Worm (Caenorhabditis elegans): ENCODE measurements around the gene F43B10.1.

The F43B10.1 gene

DNA sequence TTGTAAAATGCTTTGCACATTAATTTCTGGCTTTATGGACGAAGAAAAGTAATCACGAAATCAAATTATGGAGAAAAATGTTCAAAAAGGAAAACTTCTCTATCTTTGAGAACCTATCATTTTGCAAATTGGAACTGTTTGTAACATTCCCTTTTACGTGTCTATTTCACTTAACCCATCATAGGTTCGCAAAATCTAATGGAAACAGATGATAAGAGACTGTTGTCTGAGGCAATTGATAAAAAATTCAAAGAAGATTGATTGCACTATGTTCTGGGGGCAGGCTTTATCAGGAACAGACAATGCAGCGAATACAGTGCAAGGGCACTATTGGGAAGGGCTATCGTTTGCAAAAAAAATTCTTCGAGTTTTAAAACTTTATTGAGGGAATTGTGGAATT, 32.6 kb upstream of the F43B10.1 start (continued):
- TF ChIP-seq Y95B8A.8 (GFP tag; IDR thresholded peaks at IDR 0.05) (no peak), F33H1.4 (GFP tag; IDR thresholded peaks at IDR 0.05) (no peak), ceh-100 (GFP tag; IDR thresholded peaks at IDR 0.05) (no peak), snpc-3.4 (tag; optimal IDR thresholded peaks at IDR 0.05) (no peak)

- TF ChIP-seq snpc-4 (GFP tag; optimal IDR thresholded peaks at IDR 0.05) = no peak
- peak in 2 of 4 experiments; percentile 49 to 72 for TF ChIP-seq snpc-4 (tag; optimal IDR thresholded peaks at IDR 0.05)
- TF ChIP-seq madf-8 (GFP tag; conservative IDR thresholded peaks at IDR 0.05) = 0 out of 2 replicates have a peak, but pooled peaks have one; percentile 4
- TF ChIP-seq zfh-2 (GFP tag; conservative IDR thresholded peaks at IDR 0.05) = peak; percentile 80
- no peak for TF ChIP-seq nfya-1 (tag; optimal IDR thresholded peaks at IDR 0.05; ENCODE audit: borderline replicate concordance, insufficient read depth)
- no peak for TF ChIP-seq cebp-2 (GFP tag; IDR thresholded peaks at IDR 0.05)
- TF ChIP-seq him-1 (tag; optimal IDR thresholded peaks at IDR 0.05) = no peak
- TF ChIP-seq nhr-120 (GFP tag; IDR thresholded peaks at IDR 0.05) = 0 out of 2 replicates have a peak, but pooled peaks have one; percentile 31
- TF ChIP-seq dpl-1 (GFP tag; optimal IDR thresholded peaks at IDR 0.05) = no peak
- no peak for TF ChIP-seq pbrm-1 (GFP tag; IDR thresholded peaks at IDR 0.05)
- no peak for TF ChIP-seq akir-1 (GFP tag; optimal IDR thresholded peaks at IDR 0.05)
- no peak for TF ChIP-seq let-607 (tag; optimal IDR thresholded peaks at IDR 0.05)
- TF ChIP-seq rcor-1 (GFP tag; IDR thresholded peaks at IDR 0.05) = no peak
- TF ChIP-seq egrh-3 (GFP tag; IDR thresholded peaks at IDR 0.05) = peak; percentile 16; the same call in 1 of the 2 replicates
- no peak for TF ChIP-seq nhr-179 (tag; optimal IDR thresholded peaks at IDR 0.05)
- no peak for TF ChIP-seq B0336.3 (GFP tag; IDR thresholded peaks at IDR 0.05)
- no peak for TF ChIP-seq fkh-3 (tag; optimal IDR thresholded peaks at IDR 0.05)
Measured at ce11 chrX:16691045-16691444, 28.4 kb upstream of the F43B10.1 start, which contains the start of gene F22H10.6. Gene F22H10.6 (minus strand): TSS chrX:16691336.

ce11 chrX:16689852-16690473, 27.3 kb upstream of the F43B10.1 start:
- no peak for TF ChIP-seq tbx-9 (tag; optimal IDR thresholded peaks at IDR 0.05; ENCODE audit: borderline replicate concordance)
- TF ChIP-seq atf-7 (tag; optimal IDR thresholded peaks at IDR 0.05) = no peak
- TF ChIP-seq dpff-1 (tag; optimal IDR thresholded peaks at IDR 0.05) = no peak
- TF ChIP-seq hmg-1.2 (GFP tag; IDR thresholded peaks at IDR 0.05) = peak; percentile 57
- no peak for TF ChIP-seq hsf-1 (GFP tag; IDR thresholded peaks at IDR 0.05)
- no peak for TF ChIP-seq ceh-79 (tag; optimal IDR thresholded peaks at IDR 0.05)
- TF ChIP-seq lsl-1 (GFP tag; optimal IDR thresholded peaks at IDR 0.05) = no peak
- no peak for TF ChIP-seq ceh-27 (GFP tag; optimal IDR thresholded peaks at IDR 0.05)
- no peak for TF ChIP-seq hmg-20 (GFP tag; IDR thresholded peaks at IDR 0.05)
- TF ChIP-seq dpl-1 (GFP tag; optimal IDR thresholded peaks at IDR 0.05) = no peak
- TF ChIP-seq hlh-26 (GFP tag; conservative IDR thresholded peaks at IDR 0.05) = no peak
- TF ChIP-seq ztf-18 (tag; optimal IDR thresholded peaks at IDR 0.05) = peak; percentile 18
- no peak for TF ChIP-seq F33H1.4 (GFP tag; IDR thresholded peaks at IDR 0.05)
- no peak for TF ChIP-seq ztf-22 (GFP tag; optimal IDR thresholded peaks at IDR 0.05)
- TF ChIP-seq attf-6 (GFP tag; IDR thresholded peaks at IDR 0.05) = no peak
- TF ChIP-seq mxl-1 (tag; optimal IDR thresholded peaks at IDR 0.05) = no peak
- peak; percentile 51 for TF ChIP-seq nhr-80 (tag; optimal IDR thresholded peaks at IDR 0.05)
- no peak for TF ChIP-seq ztf-25 (GFP tag; IDR thresholded peaks at IDR 0.05)
- TF ChIP-seq Y79H2A.3 (GFP tag; conservative IDR thresholded peaks at IDR 0.05) = 0 out of 2 replicates have a peak, but pooled peaks have one; percentile 43
- TF ChIP-seq aptf-2 (GFP tag; conservative IDR thresholded peaks at IDR 0.05) = no peak
- TF ChIP-seq F55B11.4 (tag; optimal IDR thresholded peaks at IDR 0.05; ENCODE audit: borderline replicate concordance, insufficient read depth) = no peak
- TF ChIP-seq Y67H2A.10 (GFP tag; conservative IDR thresholded peaks at IDR 0.05) = no peak
- TF ChIP-seq somi-1 (GFP tag; optimal IDR thresholded peaks at IDR 0.05) = peak; percentile 39
- no peak for TF ChIP-seq zim-3 (tag; optimal IDR thresholded peaks at IDR 0.05)
- TF ChIP-seq sdz-38 (tag; optimal IDR thresholded peaks at IDR 0.05) = no peak
- TF ChIP-seq chd-7 (tag; optimal IDR thresholded peaks at IDR 0.05) = no peak
- TF ChIP-seq egrh-3 (GFP tag; IDR thresholded peaks at IDR 0.05) = no peak
- TF ChIP-seq C17E4.6 (GFP tag; IDR thresholded peaks at IDR 0.05) = no peak

Measured in whole organism, young adult.